Worm (Caenorhabditis elegans): ENCODE data around the gene emb-1.

DNA sequence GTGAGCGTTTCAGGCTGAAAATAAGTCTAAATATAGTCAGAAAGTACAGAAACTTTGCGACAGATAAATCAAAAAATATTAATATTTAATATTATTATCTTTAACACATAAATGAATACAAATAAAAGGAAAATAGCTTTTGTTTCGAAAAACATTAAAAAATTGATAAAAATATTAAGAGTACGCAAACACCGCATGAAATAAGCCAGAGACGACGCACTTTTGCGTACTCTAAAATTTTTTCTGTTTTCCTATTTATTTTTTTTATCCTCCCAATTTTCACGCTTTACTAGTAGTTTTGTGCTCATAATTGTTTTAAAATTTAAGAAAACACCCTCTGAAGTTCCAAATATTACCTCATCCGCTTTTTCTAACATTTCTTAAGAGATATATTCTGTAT is 20.1 kb upstream of the emb-1 start, which contains the start of the genes rbm-42 and grwd-1:
- TF ChIP-seq ama-1 (optimal IDR thresholded peaks at IDR 0.05), result no peak
- TF ChIP-seq unc-39 (tag; optimal IDR thresholded peaks at IDR 0.05), result no peak
- no peak for TF ChIP-seq elt-3 (tag; optimal IDR thresholded peaks at IDR 0.05)
- no peak for TF ChIP-seq nhr-6 (tag; optimal IDR thresholded peaks at IDR 0.05)
- no peak for TF ChIP-seq unc-62 (GFP tag; optimal IDR thresholded peaks at IDR 0.05)
- TF ChIP-seq fos-1 (tag; optimal IDR thresholded peaks at IDR 0.05), result no peak
- TF ChIP-seq nhr-25 (tag; optimal IDR thresholded peaks at IDR 0.05), result no peak

Measured in whole organism, L2 larva.